Worm (Caenorhabditis elegans) whole organism, young adult: ENCODE results near the gene gei-3.
A peak's percentile ranks its signal among the peaks of the same experiment; 100 is the strongest.

ENCODE experiments used
- F10E7.11 ChIP-seq: sonication (generic microtip); optimal IDR thresholded peaks from 2 replicates; lab custom pipeline; 2017; ENCODE audit warnings: mild to moderate bottlenecking, missing genetic modification characterization, moderate library complexity, missing compliant biosample characterization
- K11D2.4 ChIP-seq: fragments of 200-800 bp; sonication (Bioruptor generic); IDR thresholded peaks from 2 replicates; pipeline ENCODE4 v1.3.6; 2022; ENCODE audit warnings: missing genetic modification reagents, missing genetic modification characterization, missing compliant biosample characterization
- Y56A3A.18 ChIP-seq: fragments of 200-800 bp; sonication (Bioruptor generic); IDR thresholded peaks from 2 replicates; pipeline ENCODE4 v1.3.6; 2022; ENCODE audit warnings: missing genetic modification reagents, missing genetic modification characterization, missing compliant biosample characterization
- Y95B8A.8 ChIP-seq: fragments of 200-800 bp; sonication (Bioruptor generic); IDR thresholded peaks from 2 replicates; pipeline ENCODE4 v1.3.6; 2022; ENCODE audit warnings: missing genetic modification reagents, missing genetic modification characterization, missing compliant biosample characterization
- akir-1 ChIP-seq: fragments of 200-800 bp; sonication (Bioruptor generic); optimal IDR thresholded peaks from 2 replicates; lab custom pipeline; 2018; ENCODE audit warnings: mild to moderate bottlenecking, missing genetic modification characterization, moderate library complexity, missing compliant biosample characterization
- ama-1 ChIP-seq, 3 experiments: fragments of 150-350 bp in 1 of 3; sonication (generic microtip) in 2 of 3; optimal IDR thresholded peaks; 2 replicates each; lab custom pipeline; 2014 to 2018; ENCODE audit warnings: missing biosample characterization in 2 of 3, missing genetic modification characterization in 2 of 3, missing genetic modification reagents in 2 of 3
- aptf-2 ChIP-seq: fragments of 200-800 bp; sonication (Bioruptor generic); conservative IDR thresholded peaks from 2 replicates; pipeline ENCODE4 v1.3.6; 2022; ENCODE audit warnings: missing genetic modification reagents, missing genetic modification characterization, missing compliant biosample characterization
- attf-5 ChIP-seq: fragments of 200-800 bp; sonication (Bioruptor generic); optimal IDR thresholded peaks from 2 replicates; lab custom pipeline; 2018; ENCODE audit warnings: mild to moderate bottlenecking, missing genetic modification characterization, missing compliant biosample characterization
- cebp-2 ChIP-seq: fragments of 200-800 bp; sonication (Bioruptor generic); IDR thresholded peaks from 2 replicates; pipeline ENCODE4 v1.3.6; 2022; ENCODE audit warnings: missing genetic modification characterization, missing compliant biosample characterization
- ceh-100 ChIP-seq: fragments of 200-800 bp; sonication (Bioruptor generic); IDR thresholded peaks from 2 replicates; pipeline ENCODE4 v1.3.6; 2022; ENCODE audit warnings: missing genetic modification reagents, missing genetic modification characterization, missing compliant biosample characterization
- ceh-40 ChIP-seq: fragments of 200-800 bp; sonication (Bioruptor generic); IDR thresholded peaks from 2 replicates; pipeline ENCODE4 v1.3.6; 2022; ENCODE audit warnings: missing genetic modification characterization, missing compliant biosample characterization
- ceh-79 ChIP-seq: sonication (generic microtip); optimal IDR thresholded peaks from 2 replicates; lab custom pipeline; 2017; ENCODE audit warnings: mild to moderate bottlenecking, missing genetic modification characterization, missing compliant biosample characterization
- chd-7 ChIP-seq: sonication (generic microtip); optimal IDR thresholded peaks from 2 replicates; lab custom pipeline; 2016; ENCODE audit warnings: mild to moderate bottlenecking, missing genetic modification characterization, moderate library complexity, missing compliant biosample characterization
- dox-1 ChIP-seq: fragments of 200-800 bp; sonication (Bioruptor generic); IDR thresholded peaks from 2 replicates; pipeline ENCODE4 v1.3.6; 2022; ENCODE audit warnings: missing genetic modification reagents, missing genetic modification characterization, missing compliant biosample characterization
- dpff-1 ChIP-seq: sonication (generic microtip); optimal IDR thresholded peaks from 2 replicates; lab custom pipeline; 2017; ENCODE audit warnings: mild to moderate bottlenecking, missing genetic modification characterization, missing compliant biosample characterization
- dpl-1 ChIP-seq: fragments of 150-350 bp; optimal IDR thresholded peaks from 2 replicates; lab custom pipeline; 2014; ENCODE audit warnings: missing biosample characterization, missing genetic modification reagents, missing genetic modification characterization
- egrh-3 ChIP-seq: fragments of 200-800 bp; sonication (Bioruptor generic); IDR thresholded peaks from 2 replicates; pipeline ENCODE4 v1.3.6; 2022; ENCODE audit warnings: missing genetic modification reagents, missing genetic modification characterization, missing compliant biosample characterization
- let-607 ChIP-seq, 2 experiments: fragments of 200-800 bp in 1 of 2; sonication (Bioruptor generic) in 1 of 2; sonication (generic microtip) in 1 of 2; optimal IDR thresholded peaks; 2 replicates each; lab custom pipeline; 2016 to 2018; ENCODE audit warnings: mild to moderate bottlenecking in 2 of 2, missing compliant biosample characterization in 2 of 2, missing genetic modification characterization in 2 of 2, moderate library complexity in 2 of 2, missing genotype in 1 of 2
- lin-35 ChIP-seq, 3 experiments: fragments of 150-350 bp in 2 of 3; sonication (generic microtip) in 1 of 3; optimal IDR thresholded peaks; 2 replicates each; lab custom pipeline; 2014 to 2018; ENCODE audit warnings: missing biosample characterization in 3 of 3, missing genetic modification characterization in 3 of 3, missing genetic modification reagents in 3 of 3
- lin-40 ChIP-seq: sonication (generic microtip); optimal IDR thresholded peaks from 2 replicates; lab custom pipeline; 2016; ENCODE audit warnings: missing genetic modification characterization, mild to moderate bottlenecking, missing compliant biosample characterization, missing genotype, missing genetic modification reagents
- madf-8 ChIP-seq: fragments of 200-800 bp; sonication (Bioruptor generic); conservative IDR thresholded peaks from 2 replicates; pipeline ENCODE4 v1.3.6; 2022; ENCODE audit warnings: missing genetic modification reagents, missing genetic modification characterization, missing compliant biosample characterization
- nhr-80 ChIP-seq: sonication (generic microtip); optimal IDR thresholded peaks from 2 replicates; lab custom pipeline; 2016; ENCODE audit warnings: missing genetic modification characterization, missing compliant biosample characterization
- pbrm-1 ChIP-seq: fragments of 200-800 bp; sonication (Bioruptor generic); IDR thresholded peaks from 2 replicates; pipeline ENCODE4 v1.3.6; 2022; ENCODE audit warnings: missing genetic modification reagents, missing genetic modification characterization, missing compliant biosample characterization
- repo-1 ChIP-seq: sonication (generic microtip); optimal IDR thresholded peaks from 2 replicates; lab custom pipeline; 2017; ENCODE audit warnings: mild to moderate bottlenecking, missing genetic modification characterization, missing compliant biosample characterization
- sdz-38 ChIP-seq: sonication (generic microtip); optimal IDR thresholded peaks from 2 replicates; lab custom pipeline; 2016; ENCODE audit warnings: missing genotype, missing genetic modification characterization, missing compliant biosample characterization
- snpc-1.3 ChIP-seq: sonication (generic microtip); optimal IDR thresholded peaks from 2 replicates; lab custom pipeline; 2017; ENCODE audit warnings: missing genetic modification characterization, mild to moderate bottlenecking, missing compliant biosample characterization, antibody characterized with exemption, moderate library complexity, missing genotype, missing genetic modification reagents; ENCODE audit not compliant: insufficient read depth
- snpc-3.4 ChIP-seq: sonication (generic microtip); optimal IDR thresholded peaks from 2 replicates; lab custom pipeline; 2017; ENCODE audit warnings: missing genetic modification characterization, mild to moderate bottlenecking, missing compliant biosample characterization, antibody characterized with exemption, moderate library complexity, missing genotype, missing genetic modification reagents
- snpc-4 ChIP-seq, 5 experiments: fragments of 150-350 bp in 1 of 5; sonication (generic microtip) in 4 of 5; optimal IDR thresholded peaks; 2 replicates each; lab custom pipeline; 2014 to 2018; ENCODE audit warnings: missing genetic modification characterization in 5 of 5, missing biosample characterization in 3 of 5, antibody characterized with exemption in 2 of 5, mild to moderate bottlenecking in 2 of 5, missing compliant biosample characterization in 2 of 5, missing genotype in 2 of 5, moderate library complexity in 2 of 5, missing genetic modification reagents in 1 of 5
- sptf-2 ChIP-seq: fragments of 200-800 bp; sonication (Bioruptor generic); optimal IDR thresholded peaks from 2 replicates; lab custom pipeline; 2018; ENCODE audit warnings: mild to moderate bottlenecking, missing genetic modification characterization, missing compliant biosample characterization
- tbp1 ChIP-seq: fragments of 200-800 bp; sonication (Bioruptor generic); optimal IDR thresholded peaks from 2 replicates; lab custom pipeline; 2018; ENCODE audit warnings: mild to moderate bottlenecking, missing genetic modification characterization, missing compliant biosample characterization
- ztf-18 ChIP-seq: sonication (generic microtip); optimal IDR thresholded peaks from 2 replicates; lab custom pipeline; 2016; ENCODE audit warnings: missing genotype, mild to moderate bottlenecking, missing genetic modification characterization, missing compliant biosample characterization
- ztf-25 ChIP-seq: fragments of 200-800 bp; sonication (Bioruptor generic); IDR thresholded peaks from 2 replicates; pipeline ENCODE4 v1.3.6; 2022; ENCODE audit warnings: missing genetic modification reagents, missing genetic modification characterization, missing compliant biosample characterization
- ztf-28 ChIP-seq: fragments of 200-800 bp; sonication (Bioruptor generic); IDR thresholded peaks from 2 replicates; pipeline ENCODE4 v1.3.6; 2022; ENCODE audit warnings: missing genetic modification reagents, missing genetic modification characterization, missing compliant biosample characterization

gei-3 gene

DNA sequence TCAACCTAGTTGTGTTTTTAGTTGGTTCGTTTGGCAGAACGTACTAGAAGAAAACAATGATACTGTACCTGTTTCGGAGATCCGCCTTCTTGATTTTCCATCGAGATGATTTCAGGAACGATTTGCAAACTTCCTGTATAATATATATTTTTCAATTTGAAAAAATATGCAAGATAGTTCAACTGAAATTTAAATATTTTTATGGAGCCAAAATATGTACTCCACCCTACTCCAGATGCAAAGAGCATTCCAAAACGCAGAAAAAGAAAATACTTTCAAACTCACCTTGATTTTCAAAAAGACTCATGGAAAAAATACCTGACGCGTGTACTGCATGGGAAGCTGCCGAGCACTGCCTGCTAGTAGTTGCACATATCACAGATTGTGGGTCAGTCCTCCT, at the start of gene gei-3:
Gene gei-3 (minus strand): TSS at position 101 of the 400 bp plus-strand sequence.
- TF ChIP-seq K11D2.4 (GFP tag; lab: Robert Waterston, UW) (no peak), Y95B8A.8 (GFP tag; lab: Robert Waterston, UW) (no peak), lin-35 (GFP tag; optimal IDR thresholded peaks at IDR 0.05; lab: Kevin White, UChicago) (no peak)

DNA sequence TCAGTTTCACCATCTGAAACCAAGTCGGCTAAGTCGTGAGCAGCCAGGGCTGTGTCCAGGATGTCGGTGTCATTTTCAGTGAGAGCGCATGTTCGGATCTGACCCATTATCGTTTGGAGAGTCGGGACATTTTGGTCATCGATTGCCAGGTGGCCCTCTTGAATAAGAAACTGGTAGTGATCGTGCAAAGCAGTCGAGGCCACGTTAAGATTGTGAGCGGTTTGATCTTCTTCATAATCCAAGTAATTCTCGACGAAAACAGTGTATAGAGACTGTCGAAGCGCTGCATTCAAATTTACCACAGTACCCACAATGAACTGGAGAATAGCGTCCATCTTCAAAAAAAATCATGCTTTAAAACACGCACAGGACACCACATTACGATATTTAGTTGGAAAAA, 49.1 kb upstream of the gei-3 start, which contains the start of gene T14G8.6:
Gene T14G8.6 (minus strand): TSS at position 338 of the 400 bp plus-strand sequence.
- TF ChIP-seq sdz-38 (no peak), ama-1 (optimal IDR thresholded peaks at IDR 0.05; lab: Kevin White, UChicago) (no peak), ama-1 (GFP tag; optimal IDR thresholded peaks at IDR 0.05; lab: Kevin White, UChicago) (no peak), Y56A3A.18 (GFP tag; lab: Robert Waterston, UW) (no peak), aptf-2 (GFP tag; lab: Robert Waterston, UW) (no peak), ceh-40 (GFP tag; lab: Robert Waterston, UW) (no peak)

DNA sequence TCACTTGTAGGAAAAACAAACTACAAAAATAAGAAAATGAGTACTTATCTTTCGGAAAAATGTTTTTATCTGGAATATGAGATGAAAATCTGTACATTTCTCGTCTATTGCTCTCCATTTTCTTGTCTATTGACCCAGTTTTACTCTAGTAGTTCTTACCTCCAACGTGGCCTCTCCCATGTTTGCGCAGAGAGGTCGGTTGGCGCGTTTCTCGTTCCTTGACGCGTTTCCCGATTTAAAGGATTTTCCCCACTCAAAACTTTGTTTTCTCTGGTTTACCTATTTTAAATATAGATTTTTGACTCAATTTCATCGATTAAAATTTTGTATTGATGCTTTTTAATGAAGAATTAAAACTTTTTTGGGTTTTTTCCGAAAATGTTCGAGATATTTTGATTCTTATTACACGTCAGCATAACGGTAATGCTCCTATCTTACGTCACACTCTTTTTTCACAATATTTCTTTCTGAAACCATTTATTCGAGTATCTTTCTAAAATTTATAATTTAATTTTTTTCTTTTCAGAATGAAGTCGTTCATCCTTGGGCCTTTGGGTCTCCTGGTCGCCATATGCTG, 47.4 kb upstream of the gei-3 start, which contains the start of gene T14G8.3:
Gene T14G8.3 (plus strand): TSS at position 527 of the 577 bp plus-strand sequence.
- peak; percentile 44 for TF ChIP-seq lin-40 (tag; lab: Kevin White, UChicago)
- peak; percentile 17 for TF ChIP-seq tbp1 (GFP tag; lab: Kevin White, UChicago)
- no peak for TF ChIP-seq snpc-4 (GFP tag; optimal IDR thresholded peaks at IDR 0.05; lab: Kevin White, UChicago)
- TF ChIP-seq snpc-4 (tag; optimal IDR thresholded peaks at IDR 0.05; lab: Kevin White, UChicago): peak in 1 of 4 experiments; percentile 14
- peak; percentile 96 to 98 for TF ChIP-seq let-607 (tag; optimal IDR thresholded peaks at IDR 0.05; lab: Kevin White, UChicago)
- no peak for TF ChIP-seq snpc-3.4 (tag; lab: Kevin White, UChicago)
- TF ChIP-seq snpc-1.3 (tag; lab: Kevin White, UChicago): no peak
- TF ChIP-seq nhr-80 (tag; lab: Kevin White, UChicago): peak; percentile 69
- TF ChIP-seq ztf-18 (tag; lab: Kevin White, UChicago): peak; percentile 90
- TF ChIP-seq ztf-25 (GFP tag; lab: Robert Waterston, UW): no peak
- TF ChIP-seq dox-1: 0 out of 2 replicates have a peak, but pooled peaks have one; percentile 30

DNA sequence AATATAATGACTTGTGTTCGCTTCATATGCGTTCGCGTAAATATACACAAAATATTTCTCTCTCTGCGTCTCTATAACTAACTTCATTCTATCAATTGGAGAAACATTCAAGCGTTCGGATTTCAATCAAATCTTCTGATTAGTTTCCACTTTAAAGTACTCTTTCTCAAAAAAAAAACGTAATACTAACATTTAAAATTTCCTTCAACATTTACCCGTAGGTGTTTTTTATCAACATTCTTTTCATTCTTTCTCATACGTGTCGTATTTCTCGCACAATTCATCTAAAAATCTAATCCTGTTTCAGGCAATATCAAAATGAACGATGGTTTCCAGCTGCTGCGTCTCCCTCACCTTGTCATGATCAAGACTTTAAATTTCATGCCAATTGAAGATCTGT, 44.3 kb upstream of the gei-3 start, which contains the start of gene T14G8.2:
Gene T14G8.2 (plus strand): TSS at position 301 of the 400 bp plus-strand sequence.
- no peak for TF ChIP-seq ceh-79
- TF ChIP-seq ceh-100 (GFP tag; lab: Robert Waterston, UW): no peak
- no peak for TF ChIP-seq dpff-1 (tag; lab: Kevin White, UChicago)
- no peak for TF ChIP-seq ztf-28 (GFP tag; lab: Robert Waterston, UW)
- no peak for TF ChIP-seq repo-1 (tag; lab: Kevin White, UChicago)
- no peak for TF ChIP-seq attf-5 (GFP tag; lab: Kevin White, UChicago)
- TF ChIP-seq F10E7.11: no peak
- TF ChIP-seq lin-35 (GFP tag; optimal IDR thresholded peaks at IDR 0.05; lab: Kevin White, UChicago): no peak
- TF ChIP-seq chd-7 (tag; lab: Kevin White, UChicago): no peak
- no peak for TF ChIP-seq snpc-3.4 (tag; lab: Kevin White, UChicago)
- no peak for TF ChIP-seq dpl-1 (GFP tag; lab: Kevin White, UChicago)
- TF ChIP-seq egrh-3 (GFP tag; lab: Robert Waterston, UW): no peak
- no peak for TF ChIP-seq cebp-2
- no peak for TF ChIP-seq Y95B8A.8 (GFP tag; lab: Robert Waterston, UW)
- no peak for TF ChIP-seq sptf-2 (GFP tag; lab: Kevin White, UChicago)
- TF ChIP-seq madf-8 (GFP tag; lab: Robert Waterston, UW): no peak
- TF ChIP-seq akir-1 (GFP tag; lab: Kevin White, UChicago): no peak
- TF ChIP-seq ztf-25 (GFP tag; lab: Robert Waterston, UW): no peak
- TF ChIP-seq pbrm-1: no peak
